Fruit fly (Drosophila melanogaster): Measurements from ENCODE around the gene comm2.

dm6 chr3L:15708158-15708557, 8.5 kb upstream of the comm2 start:
- no peak for TF ChIP-seq Myc (optimal IDR thresholded peaks at IDR 0.05)
- no peak for TF ChIP-seq ttk (optimal IDR thresholded peaks at IDR 0.05)
- TF ChIP-seq psq (optimal IDR thresholded peaks at IDR 0.05) = no peak
